Worm (Caenorhabditis elegans) whole organism, late embryonic: Measurements from ENCODE around the gene str-141.

ENCODE experiments used
- C38D4.7 ChIP-seq: fragments of 200-800 bp; sonication (Bioruptor generic); optimal IDR thresholded peaks from 2 replicates; lab custom pipeline; 2018; ENCODE audit warnings: mild to moderate bottlenecking, missing genetic modification characterization, moderate library complexity, missing compliant biosample characterization
- T23F11.4 ChIP-seq: fragments of 200-800 bp; sonication (Bioruptor generic); optimal IDR thresholded peaks from 2 replicates; lab custom pipeline; 2018; ENCODE audit warnings: mild to moderate bottlenecking, missing genetic modification characterization, missing compliant biosample characterization
- ahr-1 ChIP-seq: sonication (generic microtip); optimal IDR thresholded peaks from 2 replicates; lab custom pipeline; 2016; ENCODE audit warnings: missing genetic modification characterization, missing compliant biosample characterization
- ceh-18 ChIP-seq: sonication (generic microtip); optimal IDR thresholded peaks from 2 replicates; lab custom pipeline; 2016; ENCODE audit warnings: missing genetic modification characterization, missing compliant biosample characterization
- ceh-19 ChIP-seq: fragments of 200-800 bp; sonication (Bioruptor generic); optimal IDR thresholded peaks from 2 replicates; lab custom pipeline; 2018; ENCODE audit warnings: mild to moderate bottlenecking, missing genetic modification characterization, missing compliant biosample characterization
- ceh-2 ChIP-seq: sonication (generic microtip); optimal IDR thresholded peaks from 2 replicates; lab custom pipeline; 2016; ENCODE audit warnings: missing genotype, missing genetic modification characterization, missing compliant biosample characterization
- ceh-22 ChIP-seq: sonication (generic microtip); optimal IDR thresholded peaks from 2 replicates; lab custom pipeline; 2017; ENCODE audit warnings: missing biosample characterization, missing genetic modification characterization
- ceh-24 ChIP-seq: sonication (generic microtip); optimal IDR thresholded peaks from 2 replicates; lab custom pipeline; 2016; ENCODE audit warnings: mild to moderate bottlenecking, missing genetic modification characterization, missing compliant biosample characterization
- ceh-30 ChIP-seq: fragments of 150-350 bp; optimal IDR thresholded peaks from 2 replicates; lab custom pipeline; 2014; ENCODE audit warnings: missing biosample characterization, missing genetic modification characterization
- ceh-31 ChIP-seq: sonication (generic microtip); optimal IDR thresholded peaks from 2 replicates; lab custom pipeline; 2016; ENCODE audit warnings: missing genetic modification characterization, missing compliant biosample characterization
- ceh-48 ChIP-seq: sonication (generic microtip); optimal IDR thresholded peaks from 2 replicates; lab custom pipeline; 2016; ENCODE audit warnings: missing genetic modification characterization, inconsistent platforms, missing compliant biosample characterization
- ceh-6 ChIP-seq: fragments of 200-800 bp; sonication (Bioruptor generic); optimal IDR thresholded peaks from 2 replicates; lab custom pipeline; 2018; ENCODE audit warnings: mild to moderate bottlenecking, missing genetic modification characterization, missing compliant biosample characterization
- che-1 ChIP-seq: sonication (generic microtip); optimal IDR thresholded peaks from 2 replicates; lab custom pipeline; 2016; ENCODE audit warnings: mild to moderate bottlenecking, missing genetic modification characterization, missing compliant biosample characterization
- dmd-4 ChIP-seq: sonication (generic microtip); optimal IDR thresholded peaks from 2 replicates; lab custom pipeline; 2016; ENCODE audit warnings: borderline replicate concordance, missing genetic modification characterization, missing compliant biosample characterization
- elt-4 ChIP-seq: sonication (generic microtip); optimal IDR thresholded peaks from 2 replicates; lab custom pipeline; 2016; ENCODE audit warnings: missing genetic modification characterization, missing compliant biosample characterization
- ets-4 ChIP-seq: sonication (generic microtip); optimal IDR thresholded peaks from 2 replicates; lab custom pipeline; 2016; ENCODE audit warnings: missing genetic modification characterization, missing compliant biosample characterization
- hlh-15 ChIP-seq: sonication (generic microtip); optimal IDR thresholded peaks from 2 replicates; lab custom pipeline; 2016; ENCODE audit warnings: missing genetic modification characterization, missing compliant biosample characterization
- lim-6 ChIP-seq: sonication (generic microtip); optimal IDR thresholded peaks from 2 replicates; lab custom pipeline; 2016; ENCODE audit warnings: missing genetic modification characterization, missing compliant biosample characterization
- lin-11 ChIP-seq: fragments of 200-800 bp; sonication (Bioruptor generic); optimal IDR thresholded peaks from 2 replicates; lab custom pipeline; 2018; ENCODE audit warnings: mild to moderate bottlenecking, missing genetic modification characterization, missing compliant biosample characterization
- madf-2 ChIP-seq: sonication (generic microtip); optimal IDR thresholded peaks from 2 replicates; lab custom pipeline; 2017; ENCODE audit warnings: missing genetic modification characterization, missing compliant biosample characterization
- nfya-1 ChIP-seq: sonication (generic microtip); optimal IDR thresholded peaks from 2 replicates; lab custom pipeline; 2017; ENCODE audit warnings: missing genetic modification characterization, mild to moderate bottlenecking, missing compliant biosample characterization, antibody characterized with exemption, moderate library complexity
- pat-9 ChIP-seq: fragments of 200-800 bp; sonication (Bioruptor generic); optimal IDR thresholded peaks from 2 replicates; lab custom pipeline; 2018; ENCODE audit warnings: mild to moderate bottlenecking, missing genetic modification characterization, moderate library complexity, missing compliant biosample characterization
- pax-1 ChIP-seq: fragments of 150-350 bp; optimal IDR thresholded peaks from 2 replicates; lab custom pipeline; 2014; ENCODE audit warnings: missing biosample characterization, missing genetic modification characterization
- pha-2 ChIP-seq: sonication (generic microtip); optimal IDR thresholded peaks from 2 replicates; lab custom pipeline; 2017; ENCODE audit warnings: mild to moderate bottlenecking, missing genetic modification characterization, missing compliant biosample characterization
- pha-4 ChIP-seq: fragments of 150-350 bp; optimal IDR thresholded peaks from 2 replicates; lab custom pipeline; 2018; ENCODE audit warnings: missing biosample characterization, missing genetic modification reagents, missing genetic modification characterization
- ref-2 ChIP-seq: sonication (generic microtip); optimal IDR thresholded peaks from 2 replicates; lab custom pipeline; 2016; ENCODE audit warnings: missing genetic modification characterization, missing compliant biosample characterization
- rnt-1 ChIP-seq: sonication (generic microtip); optimal IDR thresholded peaks from 2 replicates; lab custom pipeline; 2016; ENCODE audit warnings: missing genetic modification characterization, missing compliant biosample characterization
- sdc-2 ChIP-seq: sonication (generic microtip); optimal IDR thresholded peaks from 2 replicates; lab custom pipeline; 2016; ENCODE audit warnings: missing genotype, missing genetic modification characterization, missing compliant biosample characterization
- sox-4 ChIP-seq: sonication (generic microtip); optimal IDR thresholded peaks from 2 replicates; lab custom pipeline; 2017; ENCODE audit warnings: mild to moderate bottlenecking, missing genetic modification characterization, inconsistent platforms, missing compliant biosample characterization
- syd-9 ChIP-seq: sonication (generic microtip); optimal IDR thresholded peaks from 2 replicates; lab custom pipeline; 2016; ENCODE audit warnings: mild to moderate bottlenecking, missing genetic modification characterization, moderate library complexity, missing compliant biosample characterization
- tbx-2 ChIP-seq: sonication (generic microtip); optimal IDR thresholded peaks from 2 replicates; lab custom pipeline; 2016; ENCODE audit warnings: missing genetic modification characterization, missing compliant biosample characterization
- ttx-3 ChIP-seq: sonication (generic microtip); optimal IDR thresholded peaks from 2 replicates; lab custom pipeline; 2016; ENCODE audit warnings: missing genetic modification reagents, missing genetic modification characterization, missing compliant biosample characterization
- unc-42 ChIP-seq: sonication (generic microtip); optimal IDR thresholded peaks from 2 replicates; lab custom pipeline; 2016; ENCODE audit warnings: missing genotype, missing genetic modification characterization, missing compliant biosample characterization
- unc-55 ChIP-seq: sonication (generic microtip); optimal IDR thresholded peaks from 2 replicates; lab custom pipeline; 2017; ENCODE audit warnings: missing biosample characterization, missing genetic modification reagents, missing genetic modification characterization
- unc-86 ChIP-seq: sonication (generic microtip); optimal IDR thresholded peaks from 2 replicates; lab custom pipeline; 2016; ENCODE audit warnings: missing genetic modification characterization, missing compliant biosample characterization
- zip-5 ChIP-seq: sonication (generic microtip); optimal IDR thresholded peaks from 2 replicates; lab custom pipeline; 2016; ENCODE audit warnings: missing genetic modification characterization, missing compliant biosample characterization
- ztf-16 ChIP-seq: sonication (generic microtip); optimal IDR thresholded peaks from 2 replicates; lab custom pipeline; 2017; ENCODE audit warnings: missing genetic modification characterization, missing compliant biosample characterization

The str-141 gene

ce11 chrV:11323720-11324119 lies at the start of gene str-141:
str-141 (minus strand) TSS chrV:11323820.
- TF ChIP-seq lin-11, result no peak
- TF ChIP-seq unc-86 (tag; lab: Kevin White, UChicago), result no peak
- no peak for TF ChIP-seq ceh-31 (tag; lab: Kevin White, UChicago)
- no peak for TF ChIP-seq madf-2 (tag; lab: Kevin White, UChicago)
- no peak for TF ChIP-seq sdc-2
- no peak for TF ChIP-seq rnt-1 (tag; lab: Kevin White, UChicago)
- TF ChIP-seq pat-9 (tag; lab: Kevin White, UChicago), result no peak
- TF ChIP-seq pha-4 (tag; lab: Kevin White, UChicago), result no peak
- no peak for TF ChIP-seq ceh-18
- TF ChIP-seq ztf-16 (tag; lab: Kevin White, UChicago), result no peak
- no peak for TF ChIP-seq nfya-1 (tag; lab: Kevin White, UChicago)
- TF ChIP-seq hlh-15 (tag; lab: Kevin White, UChicago), result no peak

ce11 chrV:11372284-11372878 lies 48.8 kb upstream of the str-141 start:
- no peak for TF ChIP-seq sox-4 (tag; lab: Kevin White, UChicago)
- TF ChIP-seq pax-1 (tag; lab: Kevin White, UChicago), result no peak
- no peak for TF ChIP-seq sdc-2
- TF ChIP-seq ceh-2 (tag; lab: Kevin White, UChicago), result no peak
- TF ChIP-seq unc-42, result peak; percentile 52
- TF ChIP-seq ceh-48 (tag; lab: Kevin White, UChicago), result no peak

DNA sequence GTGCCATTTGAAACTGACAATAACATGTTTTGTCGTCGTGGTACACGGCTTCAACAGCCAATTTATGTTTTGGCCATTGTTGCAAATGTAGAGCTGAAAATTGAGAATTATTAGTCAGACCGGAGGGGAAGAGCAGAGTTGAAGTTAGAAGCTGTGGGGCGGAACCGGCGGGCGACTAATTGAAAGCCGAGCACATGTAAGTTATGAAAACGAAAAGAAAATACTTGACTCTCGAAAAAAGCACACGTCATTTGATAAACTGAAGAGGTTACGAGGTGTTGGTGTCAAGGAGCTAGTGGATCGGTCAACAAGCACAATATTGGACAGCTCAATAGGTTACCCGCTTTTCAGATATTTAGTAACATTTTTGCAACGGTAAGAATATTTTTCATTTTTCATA lies 42.5 kb upstream of the str-141 start, which contains the start of gene dop-5:
dop-5 (minus strand) TSS at position 101 of the 400 bp plus-strand sequence.
- TF ChIP-seq ttx-3 (tag; lab: Kevin White, UChicago) (no peak), unc-86 (tag; lab: Kevin White, UChicago) (no peak), dmd-4 (tag; lab: Kevin White, UChicago) (no peak), che-1 (tag; lab: Kevin White, UChicago) (no peak), madf-2 (tag; lab: Kevin White, UChicago) (no peak), C38D4.7 (GFP tag; lab: Kevin White, UChicago) (no peak), zip-5 (no peak), pha-2 (tag; lab: Kevin White, UChicago) (no peak), ceh-24 (tag; lab: Kevin White, UChicago) (no peak), hlh-15 (tag; lab: Kevin White, UChicago) (no peak), ref-2 (no peak), elt-4 (tag; lab: Kevin White, UChicago) (no peak)

DNA sequence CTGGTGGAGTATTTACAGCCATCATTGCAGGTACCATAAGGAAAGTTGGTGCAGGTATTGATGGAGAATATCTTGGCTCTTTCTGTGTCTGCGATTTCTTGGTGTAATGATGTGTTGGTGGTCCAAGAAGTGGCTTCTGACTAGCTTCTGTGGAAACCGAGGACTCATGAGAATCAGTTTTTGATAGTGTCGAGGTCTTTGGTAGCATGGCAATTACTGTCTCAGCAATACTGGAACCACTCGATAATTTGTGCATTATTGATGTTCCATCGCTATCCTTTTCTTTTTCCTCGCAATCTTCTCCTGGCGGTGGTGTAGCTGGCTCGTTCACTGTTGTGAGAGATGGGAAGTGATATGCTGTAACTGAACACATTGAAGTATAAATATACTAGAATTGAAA lies 40.0 kb upstream of the str-141 start:
- TF ChIP-seq ttx-3 (tag; lab: Kevin White, UChicago), result no peak
- TF ChIP-seq tbx-2 (tag; lab: Kevin White, UChicago), result no peak
- TF ChIP-seq ceh-19 (GFP tag; lab: Kevin White, UChicago), result no peak
- no peak for TF ChIP-seq T23F11.4 (GFP tag; lab: Kevin White, UChicago)

- TF ChIP-seq unc-42, result peak; percentile 61
- TF ChIP-seq ceh-6, result no peak
- TF ChIP-seq, all 69 proteins: peak for 1
Observed at ce11 chrV:11354264-11354663, 30.6 kb upstream of the str-141 start.

DNA sequence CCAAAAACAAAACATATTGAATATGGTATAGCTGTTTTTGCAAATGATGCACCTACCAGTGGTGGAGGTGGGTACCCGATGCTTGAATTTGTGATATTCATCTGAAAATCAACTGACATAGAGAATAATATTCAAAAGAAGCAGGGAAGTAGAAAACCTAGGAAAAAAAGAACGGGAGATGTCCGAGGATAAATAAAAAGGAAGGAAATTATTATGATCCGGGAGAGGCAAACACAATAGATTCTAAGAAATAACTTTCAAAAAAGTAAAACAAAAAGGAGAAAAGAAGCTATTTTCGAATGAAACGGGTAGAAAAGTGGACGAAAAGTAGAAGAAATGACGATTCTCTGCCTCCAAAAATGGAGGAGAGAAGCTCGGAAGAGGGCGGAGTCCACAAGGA lies 29.3 kb upstream of the str-141 start, which contains the start of gene npr-25:
npr-25 (minus strand) TSS at position 101 of the 400 bp plus-strand sequence.
- TF ChIP-seq unc-55 (GFP tag; lab: Kevin White, UChicago) (no peak), ref-2 (no peak), T23F11.4 (GFP tag; lab: Kevin White, UChicago) (no peak), syd-9 (tag; lab: Kevin White, UChicago) (no peak), lim-6 (tag; lab: Kevin White, UChicago) (no peak), ets-4 (no peak), ceh-22 (tag; lab: Kevin White, UChicago) (no peak), C38D4.7 (GFP tag; lab: Kevin White, UChicago) (no peak), ahr-1 (no peak), ceh-30 (tag; lab: Kevin White, UChicago) (no peak), ceh-19 (GFP tag; lab: Kevin White, UChicago) (no peak), che-1 (tag; lab: Kevin White, UChicago) (no peak)
- TF ChIP-seq, all 69 proteins: peak for 0
